Worm (Caenorhabditis elegans) whole organism, L1 larva: ENCODE results near the gene F09G2.2.

ENCODE experiments used
- blmp-1 ChIP-seq: fragments of 150-350 bp; optimal IDR thresholded peaks from 2 replicates; lab custom pipeline; 2014; ENCODE audit warnings: missing biosample characterization, missing genetic modification characterization
- snpc-4 ChIP-seq: fragments of 150-350 bp; optimal IDR thresholded peaks from 2 replicates; lab custom pipeline; 2014; ENCODE audit warnings: missing biosample characterization, missing genetic modification characterization

The F09G2.2 gene

DNA sequence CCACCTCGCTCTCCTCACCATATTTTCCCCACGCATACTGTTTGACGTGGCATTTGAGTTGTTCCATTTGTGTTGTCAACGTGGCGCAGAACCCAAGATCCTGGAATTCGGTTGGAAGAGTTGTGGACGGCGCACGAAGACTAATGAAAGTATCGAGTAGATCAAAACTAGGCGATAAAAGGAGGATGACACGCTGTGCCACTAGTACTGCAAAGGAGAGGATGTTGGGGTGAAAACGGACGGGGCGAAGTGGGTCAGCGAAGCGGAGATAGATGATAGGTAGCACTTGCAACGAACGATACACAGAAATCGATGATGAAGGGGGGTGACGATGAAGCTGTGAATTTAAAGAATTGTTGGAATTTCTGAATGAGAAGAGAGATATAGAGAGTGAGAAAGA, 50.2 kb downstream of the F09G2.2 start, which contains the start of gene C05C8.7:
Gene C05C8.7 (minus strand): TSS at position 100 of the 400 bp plus-strand sequence.
- peak; percentile 92 for TF ChIP-seq blmp-1 (tag; lab: Kevin White, UChicago)
- no peak for TF ChIP-seq snpc-4
